Worm (Caenorhabditis elegans) whole organism, L4 larva: ENCODE data around the gene C06B3.1.

Experiments used
- ZK337.2 ChIP-seq: fragments of 200-800 bp; sonication (Bioruptor generic); IDR thresholded peaks from 2 replicates; pipeline ENCODE4 v1.3.6; 2022; ENCODE audit warnings: missing genetic modification reagents, missing genetic modification characterization, missing compliant biosample characterization
- aly-2 ChIP-seq: sonication (generic microtip); optimal IDR thresholded peaks from 2 replicates; lab custom pipeline; 2018; ENCODE audit warnings: missing biosample characterization, missing genetic modification characterization
- ces-1 ChIP-seq: fragments of 150-350 bp; sonication (generic microtip); optimal IDR thresholded peaks from 4 replicates; lab custom pipeline; 2014; ENCODE audit warnings: missing biosample characterization, missing genetic modification reagents, missing genetic modification characterization
- nhr-237 ChIP-seq: sonication (generic microtip); optimal IDR thresholded peaks from 2 replicates; lab custom pipeline; 2017; ENCODE audit warnings: missing biosample characterization, missing genetic modification characterization
- nhr-76 ChIP-seq: fragments of 150-350 bp; optimal IDR thresholded peaks from 2 replicates; lab custom pipeline; 2014; ENCODE audit warnings: missing biosample characterization, missing genetic modification characterization
- pha-4 ChIP-seq, 2 experiments: fragments of 150-350 bp in 1 of 2; fragments of 200-800 bp in 1 of 2; sonication (Bioruptor generic) in 1 of 2; IDR thresholded peaks in 1 of 2; optimal IDR thresholded peaks in 1 of 2; 2 replicates each; pipeline versions ENCODE4 v1.3.6 to Lab custom; 2014 to 2022; ENCODE audit warnings: missing genetic modification characterization in 2 of 2, missing genetic modification reagents in 2 of 2, missing biosample characterization in 1 of 2, missing compliant biosample characterization in 1 of 2
- snpc-4 ChIP-seq: fragments of 150-350 bp; optimal IDR thresholded peaks from 2 replicates; lab custom pipeline; 2014; ENCODE audit warnings: missing biosample characterization, missing genetic modification characterization
- unc-62 ChIP-seq, 3 experiments: fragments of 150-350 bp in 1 of 3; sonication (generic microtip); optimal IDR thresholded peaks in 2 of 3; peaks in 1 of 3; 1 replicate in 1 of 3; 2 replicates in 2 of 3; lab custom pipeline; 2014 to 2017; ENCODE audit warnings: missing biosample characterization in 3 of 3, missing genetic modification characterization in 3 of 3, missing genetic modification reagents in 3 of 3, missing genotype in 1 of 3

DNA sequence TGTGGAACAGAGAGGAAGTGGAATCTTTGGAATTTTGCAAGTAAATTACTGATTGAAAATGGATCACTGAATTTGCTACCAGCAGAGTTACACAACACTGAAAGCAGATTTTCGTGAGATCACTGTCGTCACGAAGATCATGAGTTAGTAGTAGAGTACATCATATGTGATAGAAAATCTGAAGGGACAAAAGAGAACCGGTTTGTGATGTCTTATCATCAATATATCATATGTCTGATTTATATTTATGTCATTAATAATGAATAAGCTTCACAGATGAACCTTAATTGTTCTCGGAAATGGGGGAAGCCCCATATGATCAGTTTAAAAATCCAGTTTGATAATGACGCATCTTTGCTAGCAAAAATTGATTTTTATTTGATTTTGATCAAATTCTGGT lies 33.5 kb downstream of the C06B3.1 start:
- no peak for TF ChIP-seq ZK337.2
- no peak for TF ChIP-seq ces-1 (GFP tag; lab: Kevin White, UChicago)
- no peak for TF ChIP-seq unc-62 (GFP tag; optimal IDR thresholded peaks at IDR 0.05 in 1 of 2; lab: Kevin White, UChicago)
- no peak for TF ChIP-seq unc-62 (tag; optimal IDR thresholded peaks at IDR 0.05; lab: Kevin White, UChicago)
- TF ChIP-seq aly-2: no peak
- no peak for TF ChIP-seq nhr-237 (tag; lab: Kevin White, UChicago)
- no peak for TF ChIP-seq pha-4 (GFP tag; IDR thresholded peaks at IDR 0.05; lab: Robert Waterston, UW)
- no peak for TF ChIP-seq pha-4 (tag; optimal IDR thresholded peaks at IDR 0.05; lab: Kevin White, UChicago)
- TF ChIP-seq nhr-76 (tag; lab: Kevin White, UChicago): no peak
- TF ChIP-seq snpc-4 (tag; lab: Kevin White, UChicago): no peak
